Fruit fly (Drosophila melanogaster): ENCODE results near the gene CG14689.
A peak's percentile ranks its signal among the peaks of the same experiment; 100 is the strongest.

CG14689 gene

DNA sequence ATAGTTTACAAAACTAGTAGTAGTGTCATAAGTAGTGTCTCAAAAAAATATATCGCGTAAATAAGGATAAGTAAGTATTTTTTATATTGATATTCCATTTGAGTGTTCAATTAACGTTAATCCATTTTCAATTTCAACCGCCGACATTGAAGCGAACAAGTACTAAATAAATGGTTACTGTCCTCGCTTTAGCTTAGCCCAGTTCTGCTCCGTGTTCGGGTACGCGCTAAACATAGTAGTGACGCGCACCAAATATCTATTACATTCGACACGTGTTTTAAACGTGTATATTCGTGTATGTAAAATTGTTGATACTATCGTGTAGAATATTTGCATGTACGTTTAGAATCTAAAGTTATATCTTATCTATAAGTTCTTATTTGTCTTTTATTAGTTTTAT is 35.9 kb downstream of the CG14689 start (continued):
- no peak for TF ChIP-seq CG11696 (GFP tag; IDR thresholded peaks at IDR 0.05)
- no peak for TF ChIP-seq CG17802 (tag; optimal IDR thresholded peaks at IDR 0.05)
- no peak for TF ChIP-seq Fer3 (tag; optimal IDR thresholded peaks at IDR 0.05)
- TF ChIP-seq exex (tag; optimal IDR thresholded peaks at IDR 0.05): peak; percentile 22
- TF ChIP-seq CG9817 (tag; optimal IDR thresholded peaks at IDR 0.05): peak; percentile 22
- no peak for TF ChIP-seq CG6175 (GFP tag; IDR thresholded peaks at IDR 0.05)
- peak; percentile 50 for TF ChIP-seq HLH54F (GFP tag; optimal IDR thresholded peaks at IDR 0.05)
- TF ChIP-seq shn (GFP tag; optimal IDR thresholded peaks at IDR 0.05): peak; percentile 31
- TF ChIP-seq Nf-YC (tag; optimal IDR thresholded peaks at IDR 0.05): peak; percentile 43
- TF ChIP-seq sc (optimal IDR thresholded peaks at IDR 0.05): no peak
- no peak for TF ChIP-seq sc (GFP tag; optimal IDR thresholded peaks at IDR 0.05)
- TF ChIP-seq ftz-f1 (GFP tag; optimal IDR thresholded peaks at IDR 0.05): peak; percentile 76
- TF ChIP-seq CG6813 (GFP tag; optimal IDR thresholded peaks at IDR 0.05): no peak
- no peak for TF ChIP-seq CG7745 (tag; optimal IDR thresholded peaks at IDR 0.05)
- TF ChIP-seq ind (GFP tag; optimal IDR thresholded peaks at IDR 0.05): no peak
- peak; percentile 77; the same call in 2 of the 3 replicates for TF ChIP-seq CG6791 (GFP tag; IDR thresholded peaks at IDR 0.05; ENCODE audit: partially characterized antibody)
- TF ChIP-seq CG12769 (tag; optimal IDR thresholded peaks at IDR 0.05): peak; percentile 59
- TF ChIP-seq Sox100B (GFP tag; optimal IDR thresholded peaks at IDR 0.05): no peak
- TF ChIP-seq h (optimal IDR thresholded peaks at IDR 0.05): no peak
- no peak for TF ChIP-seq abd-A (tag; optimal IDR thresholded peaks at IDR 0.05)
- TF ChIP-seq CG14014 (GFP tag; IDR thresholded peaks at IDR 0.05): no peak
- TF ChIP-seq D19B (GFP tag; optimal IDR thresholded peaks at IDR 0.05): no peak
- TF ChIP-seq CG12659 (GFP tag; optimal IDR thresholded peaks at IDR 0.05): peak; percentile 23
- no peak for TF ChIP-seq eyg (GFP tag; optimal IDR thresholded peaks at IDR 0.05)
- TF ChIP-seq ro (GFP tag; IDR thresholded peaks at IDR 0.05): no peak
- TF ChIP-seq schlank (tag; optimal IDR thresholded peaks at IDR 0.05): no peak
- TF ChIP-seq rib (GFP tag; IDR thresholded peaks at IDR 0.05): no peak
- no peak for TF ChIP-seq fru (optimal IDR thresholded peaks at IDR 0.05)
- TF ChIP-seq dpn (GFP tag; optimal IDR thresholded peaks at IDR 0.05): peak; percentile 27 to 66
- TF ChIP-seq CG13894 (tag; optimal IDR thresholded peaks at IDR 0.05): peak; percentile 56
- TF ChIP-seq trem (tag; optimal IDR thresholded peaks at IDR 0.05): peak; percentile 76
- TF ChIP-seq CG16779 (GFP tag; IDR thresholded peaks at IDR 0.05): no peak
- TF ChIP-seq crp (GFP tag; optimal IDR thresholded peaks at IDR 0.05): no peak
- TF ChIP-seq lbe (GFP tag; optimal IDR thresholded peaks at IDR 0.05): peak; percentile 47
- peak; percentile 82 for TF ChIP-seq bbx (GFP tag; IDR thresholded peaks at IDR 0.05; ENCODE audit: partially characterized antibody)
- peak; percentile 50 for TF ChIP-seq pzg (GFP tag; optimal IDR thresholded peaks at IDR 0.05)
- peak; percentile 1 for TF ChIP-seq NfI (GFP tag; optimal IDR thresholded peaks at IDR 0.05)
- no peak for TF ChIP-seq CG31441 (GFP tag; IDR thresholded peaks at IDR 0.05)
- no peak for TF ChIP-seq CG14050 (GFP tag; IDR thresholded peaks at IDR 0.05)
- no peak; the same call in 2 of the 3 replicates for TF ChIP-seq zen2 (GFP tag; IDR thresholded peaks at IDR 0.05; ENCODE audit: partially characterized antibody)
- TF ChIP-seq pum (GFP tag; optimal IDR thresholded peaks at IDR 0.05): peak; percentile 16
- TF ChIP-seq Scr (GFP tag; IDR thresholded peaks at IDR 0.05; ENCODE audit: partially characterized antibody): peak; percentile 75
- peak; percentile 9 for TF ChIP-seq Antp (GFP tag; optimal IDR thresholded peaks at IDR 0.05)
- TF ChIP-seq NK7.1 (GFP tag; optimal IDR thresholded peaks at IDR 0.05): no peak
- no peak for TF ChIP-seq toy (GFP tag; IDR thresholded peaks at IDR 0.05)
- no peak for TF ChIP-seq Ada2b (GFP tag; IDR thresholded peaks at IDR 0.05)
- peak; percentile 35 for TF ChIP-seq CG9727 (GFP tag; optimal IDR thresholded peaks at IDR 0.05)
- TF ChIP-seq Xrp1 (GFP tag; IDR thresholded peaks at IDR 0.05): no peak
- no peak for TF ChIP-seq z (GFP tag; IDR thresholded peaks at IDR 0.05)
- TF ChIP-seq CG3281 (GFP tag; optimal IDR thresholded peaks at IDR 0.05): peak; percentile 43
- TF ChIP-seq Mad (GFP tag; optimal IDR thresholded peaks at IDR 0.05): peak; percentile 3
- TF ChIP-seq Deaf1 (tag; optimal IDR thresholded peaks at IDR 0.05): no peak

Measured in whole organism, embryonic.